Fruit fly (Drosophila melanogaster) whole organism, pupa: Measurements from ENCODE around the gene MFS10.
A peak's percentile ranks its signal among the peaks of the same experiment; 100 is the strongest.

ENCODE experiments used
- CG10348 ChIP-seq: fragments of 200-800 bp; sonication (Bioruptor generic); IDR thresholded peaks from 2 replicates; pipeline ENCODE4 v1.3.6; 2022; ENCODE audit warnings: missing biosample characterization, missing genetic modification characterization
- CG12605 ChIP-seq: fragments of 200-800 bp; sonication (Bioruptor generic); IDR thresholded peaks from 2 replicates; pipeline ENCODE4 v1.3.6; 2022; ENCODE audit warnings: missing biosample characterization, missing genetic modification characterization
- CG13204 ChIP-seq: fragments of 200-800 bp; sonication (Bioruptor generic); optimal IDR thresholded peaks from 2 replicates; lab custom pipeline; 2018; ENCODE audit warnings: missing biosample characterization, mild to moderate bottlenecking, missing genetic modification characterization, moderate library complexity
- CG14655 ChIP-seq: fragments of 200-800 bp; sonication (Bioruptor generic); optimal IDR thresholded peaks from 3 replicates; lab custom pipeline; 2017; ENCODE audit warnings: mild to moderate bottlenecking, missing biosample characterization, missing genetic modification reagents, missing genetic modification characterization
- CG15710 ChIP-seq: fragments of 200-800 bp; sonication (Bioruptor generic); optimal IDR thresholded peaks from 2 replicates; lab custom pipeline; 2018; ENCODE audit warnings: missing biosample characterization, mild to moderate bottlenecking, missing genetic modification characterization, moderate library complexity
- CG17806 ChIP-seq: fragments of 200-800 bp; sonication (Bioruptor generic); optimal IDR thresholded peaks from 2 replicates; lab custom pipeline; 2018; ENCODE audit warnings: missing biosample characterization, mild to moderate bottlenecking, missing genetic modification characterization, moderate library complexity
- CG32121 ChIP-seq: fragments of 200-800 bp; sonication (Bioruptor generic); IDR thresholded peaks from 2 replicates; pipeline ENCODE4 v1.3.6; 2022; ENCODE audit warnings: missing biosample characterization, missing genetic modification characterization
- CG34367 ChIP-seq: fragments of 200-800 bp; sonication (Bioruptor generic); optimal IDR thresholded peaks from 2 replicates; lab custom pipeline; 2018; ENCODE audit warnings: missing biosample characterization, mild to moderate bottlenecking, missing genetic modification characterization
- CG4496 ChIP-seq: fragments of 200-800 bp; sonication (Bioruptor generic); IDR thresholded peaks from 3 replicates; pipeline ENCODE4 v1.3.6; 2022; ENCODE audit warnings: missing biosample characterization, missing genetic modification characterization
- CG8159 ChIP-seq: fragments of 200-800 bp; sonication (Bioruptor generic); optimal IDR thresholded peaks from 3 replicates; lab custom pipeline; 2018; ENCODE audit warnings: missing biosample characterization, mild to moderate bottlenecking, missing genetic modification characterization, moderate library complexity
- CG8301 ChIP-seq: fragments of 200-800 bp; sonication (Bioruptor generic); optimal IDR thresholded peaks from 2 replicates; lab custom pipeline; 2018; ENCODE audit warnings: missing biosample characterization, mild to moderate bottlenecking, missing genetic modification characterization
- CG9948 ChIP-seq: fragments of 200-800 bp; sonication (Bioruptor generic); optimal IDR thresholded peaks from 2 replicates; lab custom pipeline; 2018; ENCODE audit warnings: missing biosample characterization, mild to moderate bottlenecking, missing genetic modification characterization, moderate library complexity
- D1 ChIP-seq: fragments of 200-800 bp; sonication (Bioruptor generic); optimal IDR thresholded peaks from 2 replicates; lab custom pipeline; 2018; ENCODE audit warnings: missing biosample characterization, mild to moderate bottlenecking, missing genetic modification characterization, moderate library complexity
- EcR ChIP-seq: fragments of 200-800 bp; sonication (Bioruptor generic); optimal IDR thresholded peaks from 3 replicates; lab custom pipeline; 2019; ENCODE audit warnings: missing biosample characterization, missing genetic modification characterization, mild to moderate bottlenecking, moderate library complexity, missing genetic modification reagents
- Ets98B ChIP-seq: fragments of 200-800 bp; sonication (Bioruptor generic); IDR thresholded peaks from 2 replicates; pipeline ENCODE4 v1.3.6; 2022; ENCODE audit warnings: missing biosample characterization, missing genetic modification characterization
- Pif1A ChIP-seq: fragments of 200-800 bp; sonication (Bioruptor generic); optimal IDR thresholded peaks from 3 replicates; lab custom pipeline; 2016; ENCODE audit warnings: missing biosample characterization, missing genetic modification characterization
- Pif1B ChIP-seq: fragments of 200-800 bp; sonication (Bioruptor generic); optimal IDR thresholded peaks from 3 replicates; lab custom pipeline; 2016; ENCODE audit warnings: missing biosample characterization, missing genetic modification characterization
- Snoo ChIP-seq: fragments of 200-800 bp; sonication (Bioruptor generic); optimal IDR thresholded peaks from 3 replicates; lab custom pipeline; 2017; ENCODE audit warnings: missing biosample characterization, mild to moderate bottlenecking, missing genetic modification characterization, inconsistent platforms
- fd96Ca ChIP-seq: fragments of 200-800 bp; sonication (Bioruptor generic); IDR thresholded peaks from 3 replicates; pipeline ENCODE4 v1.3.6; 2022; ENCODE audit warnings: missing biosample characterization, missing genetic modification characterization
- gl ChIP-seq: fragments of 200-800 bp; sonication (Bioruptor generic); optimal IDR thresholded peaks from 2 replicates; lab custom pipeline; 2018; ENCODE audit warnings: missing biosample characterization, mild to moderate bottlenecking, missing genetic modification characterization
- rn ChIP-seq: fragments of 200-800 bp; sonication (Bioruptor generic); IDR thresholded peaks from 2 replicates; pipeline ENCODE4 v1.3.6; 2022; ENCODE audit warnings: missing biosample characterization, missing genetic modification characterization

The MFS10 gene

dm6 chrX:13105220-13105619, 23.6 kb upstream of the MFS10 start:
- no peak for TF ChIP-seq CG14655 (GFP tag; lab: Kevin White, UChicago)
- TF ChIP-seq CG12605 (GFP tag; lab: Robert Waterston, UW) = no peak

- TF ChIP-seq CG10348 (GFP tag; lab: Robert Waterston, UW) (no peak), gl (peak; percentile 39), CG8301 (tag; lab: Kevin White, UChicago) (no peak), Ets98B (GFP tag; lab: Robert Waterston, UW) (peak; percentile 8; the same call in 1 of the 2 replicates), CG34367 (tag; lab: Kevin White, UChicago) (no peak), D1 (tag; lab: Kevin White, UChicago) (no peak), CG4496 (GFP tag; lab: Robert Waterston, UW) (no peak), CG32121 (no peak), CG8159 (tag; lab: Kevin White, UChicago) (peak; percentile 26), CG12605 (GFP tag; lab: Robert Waterston, UW) (no peak), Snoo (tag; lab: Kevin White, UChicago) (no peak), CG14655 (GFP tag; lab: Kevin White, UChicago) (peak; percentile 21), rn (GFP tag; lab: Robert Waterston, UW) (no peak), CG17806 (no peak), CG15710 (tag; lab: Kevin White, UChicago) (peak; percentile 9), Pif1A (GFP tag; lab: Kevin White, UChicago) (no peak)
- TF ChIP-seq, all 21 proteins: peak for 5
Measured at dm6 chrX:13108144-13108824, 20.5 kb upstream of the MFS10 start, which contains the start of gene Fer3HCH. Gene Fer3HCH (minus strand): TSS chrX:13108194.

- no peak for TF ChIP-seq fd96Ca (GFP tag; lab: Robert Waterston, UW)
- peak; percentile 11; the same call in 1 of the 2 replicates for TF ChIP-seq CG32121
Measured at dm6 chrX:13109583-13110126, 19.2 kb upstream of the MFS10 start.

dm6 chrX:13111832-13112231, 17.0 kb upstream of the MFS10 start:
- TF ChIP-seq Pif1B (GFP tag; lab: Kevin White, UChicago) = no peak
- TF ChIP-seq fd96Ca (GFP tag; lab: Robert Waterston, UW) = no peak
- TF ChIP-seq D1 (tag; lab: Kevin White, UChicago) = no peak
- no peak for TF ChIP-seq CG9948 (tag; lab: Kevin White, UChicago)
- TF ChIP-seq CG32121 = no peak
- no peak for TF ChIP-seq CG34367 (tag; lab: Kevin White, UChicago)
- peak; percentile 52 for TF ChIP-seq CG13204 (GFP tag; lab: Kevin White, UChicago)
- TF ChIP-seq CG8301 (tag; lab: Kevin White, UChicago) = peak; percentile 26
- peak; percentile 56; the same call in 1 of the 2 replicates for TF ChIP-seq CG12605 (GFP tag; lab: Robert Waterston, UW)
- TF ChIP-seq CG15710 (tag; lab: Kevin White, UChicago) = no peak
- TF ChIP-seq CG17806 = no peak
- TF ChIP-seq gl = no peak
- TF ChIP-seq Snoo (tag; lab: Kevin White, UChicago) = no peak
- TF ChIP-seq Ets98B (GFP tag; lab: Robert Waterston, UW) = no peak; the same call in 1 of the 2 replicates
- peak; percentile 3 for TF ChIP-seq CG14655 (GFP tag; lab: Kevin White, UChicago)
- no peak for TF ChIP-seq CG10348 (GFP tag; lab: Robert Waterston, UW)
- TF ChIP-seq rn (GFP tag; lab: Robert Waterston, UW) = no peak
- TF ChIP-seq EcR (GFP tag; lab: Kevin White, UChicago) = peak; percentile 47
- no peak for TF ChIP-seq Pif1A (GFP tag; lab: Kevin White, UChicago)
- TF ChIP-seq CG4496 (GFP tag; lab: Robert Waterston, UW) = no peak
- no peak for TF ChIP-seq CG8159 (tag; lab: Kevin White, UChicago)

- no peak for TF ChIP-seq EcR (GFP tag; lab: Kevin White, UChicago)
- peak; percentile 42 for TF ChIP-seq Pif1B (GFP tag; lab: Kevin White, UChicago)
- TF ChIP-seq CG14655 (GFP tag; lab: Kevin White, UChicago) = no peak
- TF ChIP-seq CG32121 = peak; percentile 55
- 0 out of 3 replicates have a peak, but pooled peaks have one; percentile 55 for TF ChIP-seq CG4496 (GFP tag; lab: Robert Waterston, UW)
- TF ChIP-seq Ets98B (GFP tag; lab: Robert Waterston, UW) = peak; percentile 50; the same call in 1 of the 2 replicates
Measured at dm6 chrX:13112238-13112829, 16.5 kb upstream of the MFS10 start, which contains the start of gene Chpf. Gene Chpf (minus strand): TSS chrX:13112462.

dm6 chrX:13113863-13114407, 14.9 kb upstream of the MFS10 start:
- 0 out of 3 replicates have a peak, but pooled peaks have one; percentile 26 for TF ChIP-seq fd96Ca (GFP tag; lab: Robert Waterston, UW)
- TF ChIP-seq CG4496 (GFP tag; lab: Robert Waterston, UW) = peak; percentile 32; the same call in 1 of the 3 replicates
- no peak for TF ChIP-seq rn (GFP tag; lab: Robert Waterston, UW)
